Fruit fly (Drosophila melanogaster) whole organism, prepupa: ENCODE results near the gene CG11634.

Source experiments
- CG6163 ChIP-seq: fragments of 200-800 bp; sonication (Bioruptor generic); IDR thresholded peaks from 3 replicates; pipeline ENCODE4 v1.3.6; 2022; ENCODE audit warnings: missing biosample characterization, missing genetic modification characterization
- CG6808 ChIP-seq: fragments of 200-800 bp; sonication (Bioruptor generic); optimal IDR thresholded peaks from 3 replicates; lab custom pipeline; 2017; ENCODE audit warnings: missing biosample characterization, missing genetic modification characterization, mild to moderate bottlenecking, moderate library complexity, missing genetic modification reagents
- CG6854 ChIP-seq: fragments of 200-800 bp; sonication (Bioruptor generic); optimal IDR thresholded peaks from 2 replicates; lab custom pipeline; 2017; ENCODE audit warnings: missing biosample characterization, mild to moderate bottlenecking, missing genetic modification characterization
- CG7368 ChIP-seq: fragments of 200-800 bp; sonication (Bioruptor generic); optimal IDR thresholded peaks from 3 replicates; lab custom pipeline; 2016; ENCODE audit warnings: missing biosample characterization, missing genetic modification characterization
- Hr38 ChIP-seq: sonication (Bioruptor generic); optimal IDR thresholded peaks from 2 replicates; lab custom pipeline; 2016; ENCODE audit warnings: missing biosample characterization, missing genetic modification characterization
- pdm3 ChIP-seq: fragments of 200-800 bp; sonication (Bioruptor generic); optimal IDR thresholded peaks from 3 replicates; lab custom pipeline; 2016; ENCODE audit warnings: missing biosample characterization, missing genetic modification characterization
- spab ChIP-seq: fragments of 200-800 bp; sonication (Bioruptor generic); optimal IDR thresholded peaks from 2 replicates; lab custom pipeline; 2017; ENCODE audit warnings: missing biosample characterization, mild to moderate bottlenecking, missing genetic modification characterization, missing genetic modification reagents
- topi ChIP-seq: fragments of 200-800 bp; sonication (Bioruptor generic); optimal IDR thresholded peaks from 3 replicates; lab custom pipeline; 2016; ENCODE audit warnings: missing biosample characterization, missing genetic modification characterization

- TF ChIP-seq Hr38 (GFP tag; lab: Kevin White, UChicago), result no peak
- TF ChIP-seq CG6163 (GFP tag; lab: Robert Waterston, UW), result no peak
- no peak for TF ChIP-seq CG6854 (GFP tag; lab: Kevin White, UChicago)
- no peak for TF ChIP-seq pdm3
- no peak for TF ChIP-seq topi
- no peak for TF ChIP-seq CG7368
- TF ChIP-seq spab (GFP tag; lab: Kevin White, UChicago), result no peak
- TF ChIP-seq CG6808, result no peak
These were observed 30.6 kb upstream of the CG11634 start for dm6 chr2L:21885502-21885901.
